6 worm cellular contexts compared by ENCODE assay signal in genomic region chrV:15533096-15533495, ce11.
TF ChIP-seq lines count a peak whose summit lies in the region.

Gene F21A3.11, minus strand, starts transcription at chrV:15533212.

TF ChIP-seq in whole organism, L1 larva, 84 proteins besides CTCF, POLR2A, EP300 and RAD21:
- TF ChIP-seq nhr-12 (tag; optimal IDR thresholded peaks at IDR 0.05; lab: Kevin White, UChicago) (no peak), elt-2 (tag; optimal IDR thresholded peaks at IDR 0.05; lab: Kevin White, UChicago) (peak; percentile 70)

TF ChIP-seq in whole organism, L2 larva, 48 proteins besides CTCF, POLR2A, EP300 and RAD21:
- TF ChIP-seq mbf-1 (tag; optimal IDR thresholded peaks at IDR 0.05; lab: Kevin White, UChicago): no peak
- TF ChIP-seq nhr-77 (tag; optimal IDR thresholded peaks at IDR 0.05; lab: Kevin White, UChicago): no peak
- no peak for TF ChIP-seq crh-2 (tag; optimal IDR thresholded peaks at IDR 0.05; lab: Kevin White, UChicago)
- peak; percentile 49 for TF ChIP-seq fos-1 (tag; optimal IDR thresholded peaks at IDR 0.05; lab: Kevin White, UChicago)
- no peak for TF ChIP-seq skn-1 (tag; optimal IDR thresholded peaks at IDR 0.05; lab: Kevin White, UChicago)

TF ChIP-seq in whole organism, L3 larva, 47 proteins besides CTCF, POLR2A, EP300 and RAD21:
- no peak for TF ChIP-seq R02D3.7 (tag; optimal IDR thresholded peaks at IDR 0.05; lab: Kevin White, UChicago)
- peak; percentile 31 for TF ChIP-seq pqm-1 (tag; optimal IDR thresholded peaks at IDR 0.05; lab: Kevin White, UChicago)
- TF ChIP-seq pha-4 (tag; optimal IDR thresholded peaks at IDR 0.05; lab: Kevin White, UChicago): peak; percentile 54
- TF ChIP-seq fkh-10 (GFP tag; optimal IDR thresholded peaks at IDR 0.05; lab: Kevin White, UChicago): no peak
- TF ChIP-seq elt-2 (tag; optimal IDR thresholded peaks at IDR 0.05; lab: Kevin White, UChicago): peak; percentile 73
- no peak for TF ChIP-seq lin-39 (tag; optimal IDR thresholded peaks at IDR 0.05; lab: Kevin White, UChicago)
- TF ChIP-seq ceh-9 (tag; optimal IDR thresholded peaks at IDR 0.05; lab: Kevin White, UChicago): no peak
- no peak for TF ChIP-seq skn-1 (tag; optimal IDR thresholded peaks at IDR 0.05; lab: Kevin White, UChicago)
- TF ChIP-seq aly-2 (tag; optimal IDR thresholded peaks at IDR 0.05; lab: Kevin White, UChicago): no peak

TF ChIP-seq in whole organism, L4 larva, 104 proteins besides CTCF, POLR2A, EP300 and RAD21 (continues in another document):
- TF ChIP-seq hlh-30 (tag; optimal IDR thresholded peaks at IDR 0.05; lab: Kevin White, UChicago; ENCODE audit: insufficient read depth) (peak; percentile 14), daf-8 (GFP tag; IDR thresholded peaks at IDR 0.05; lab: Robert Waterston, UW) (no peak), dpl-1 (GFP tag; optimal IDR thresholded peaks at IDR 0.05; lab: Kevin White, UChicago) (no peak), daf-16 (GFP tag; optimal IDR thresholded peaks at IDR 0.05; lab: Kevin White, UChicago) (no peak), daf-16 (tag; optimal IDR thresholded peaks at IDR 0.05; lab: Kevin White, UChicago) (peak; percentile 78), mep-1 (tag; optimal IDR thresholded peaks at IDR 0.05; lab: Kevin White, UChicago) (no peak), fkh-10 (GFP tag; optimal IDR thresholded peaks at IDR 0.05; lab: Kevin White, UChicago) (no peak), dmd-6 (GFP tag; IDR thresholded peaks at IDR 0.05; lab: Robert Waterston, UW) (peak; percentile 38; the same call in 1 of the 2 replicates), arid-1 (GFP tag; conservative IDR thresholded peaks at IDR 0.05; lab: Robert Waterston, UW) (no peak), spr-1 (tag; optimal IDR thresholded peaks at IDR 0.05; lab: Kevin White, UChicago) (no peak), ceh-62 (tag; optimal IDR thresholded peaks at IDR 0.05; lab: Kevin White, UChicago) (no peak), lim-7 (GFP tag; IDR thresholded peaks at IDR 0.05; lab: Robert Waterston, UW) (no peak), snpc-1.2 (GFP tag; IDR thresholded peaks at IDR 0.05; lab: Robert Waterston, UW) (no peak), mdt-29 (GFP tag; IDR thresholded peaks at IDR 0.05; lab: Robert Waterston, UW) (no peak), dmd-8 (GFP tag; IDR thresholded peaks at IDR 0.05; lab: Robert Waterston, UW) (no peak), tra-1 (GFP tag; IDR thresholded peaks at IDR 0.05; lab: Robert Waterston, UW) (no peak), ZK546.5 (tag; optimal IDR thresholded peaks at IDR 0.05; lab: Kevin White, UChicago) (no peak), nhr-10 (tag; optimal IDR thresholded peaks at IDR 0.05; lab: Kevin White, UChicago) (no peak), Y75B8A.6 (GFP tag; IDR thresholded peaks at IDR 0.05; lab: Robert Waterston, UW) (no peak), ztf-7 (tag; optimal IDR thresholded peaks at IDR 0.05; lab: Kevin White, UChicago) (no peak), lin-15B (tag; optimal IDR thresholded peaks at IDR 0.05; lab: Kevin White, UChicago) (no peak), pqm-1 (tag; optimal IDR thresholded peaks at IDR 0.05; lab: Kevin White, UChicago) (peak; percentile 40), lsy-2 (tag; optimal IDR thresholded peaks at IDR 0.05; lab: Kevin White, UChicago) (no peak), ceh-32 (tag; optimal IDR thresholded peaks at IDR 0.05; lab: Kevin White, UChicago; ENCODE audit: poor library complexity) (no peak), ceh-28 (tag; optimal IDR thresholded peaks at IDR 0.05; lab: Kevin White, UChicago) (no peak), F49E8.2 (tag; optimal IDR thresholded peaks at IDR 0.05; lab: Kevin White, UChicago; ENCODE audit: borderline replicate concordance) (no peak), ceh-20 (GFP tag; IDR thresholded peaks at IDR 0.05; lab: Robert Waterston, UW) (no peak)

TF ChIP-seq in whole organism, late embryonic, 69 proteins besides CTCF, POLR2A, EP300 and RAD21:
- TF ChIP-seq elt-2 (tag; optimal IDR thresholded peaks at IDR 0.05; lab: Kevin White, UChicago): peak; percentile 69
- no peak for TF ChIP-seq tbx-7 (tag; optimal IDR thresholded peaks at IDR 0.05; lab: Kevin White, UChicago)
- TF ChIP-seq Y22D7AL.16 (tag; optimal IDR thresholded peaks at IDR 0.05; lab: Kevin White, UChicago): no peak
- no peak for TF ChIP-seq sox-2 (GFP tag; IDR thresholded peaks at IDR 0.05; lab: Robert Waterston, UW)

TF ChIP-seq in whole organism, young adult, 124 proteins besides CTCF, POLR2A, EP300 and RAD21:
- no peak for TF ChIP-seq nhr-120 (GFP tag; IDR thresholded peaks at IDR 0.05; lab: Robert Waterston, UW)
- TF ChIP-seq nhr-80 (tag; optimal IDR thresholded peaks at IDR 0.05; lab: Kevin White, UChicago): peak; percentile 16
- no peak for TF ChIP-seq egrh-3 (GFP tag; IDR thresholded peaks at IDR 0.05; lab: Robert Waterston, UW)
- no peak for TF ChIP-seq T07F8.4 (tag; optimal IDR thresholded peaks at IDR 0.05; lab: Kevin White, UChicago)
